Fruit fly (Drosophila melanogaster) whole organism, pupa: ENCODE measurements around the gene Zip71B.
A peak's percentile ranks its signal among the peaks of the same experiment; 100 is the strongest.

Experiments
- CG10348 ChIP-seq: fragments of 200-800 bp; sonication (Bioruptor generic); IDR thresholded peaks from 2 replicates; pipeline ENCODE4 v1.3.6; 2022; ENCODE audit warnings: missing biosample characterization, missing genetic modification characterization
- CG12605 ChIP-seq: fragments of 200-800 bp; sonication (Bioruptor generic); IDR thresholded peaks from 2 replicates; pipeline ENCODE4 v1.3.6; 2022; ENCODE audit warnings: missing biosample characterization, missing genetic modification characterization
- CG13204 ChIP-seq: fragments of 200-800 bp; sonication (Bioruptor generic); optimal IDR thresholded peaks from 2 replicates; lab custom pipeline; 2018; ENCODE audit warnings: missing biosample characterization, mild to moderate bottlenecking, missing genetic modification characterization, moderate library complexity
- CG14655 ChIP-seq: fragments of 200-800 bp; sonication (Bioruptor generic); optimal IDR thresholded peaks from 3 replicates; lab custom pipeline; 2017; ENCODE audit warnings: mild to moderate bottlenecking, missing biosample characterization, missing genetic modification reagents, missing genetic modification characterization
- CG15710 ChIP-seq: fragments of 200-800 bp; sonication (Bioruptor generic); optimal IDR thresholded peaks from 2 replicates; lab custom pipeline; 2018; ENCODE audit warnings: missing biosample characterization, mild to moderate bottlenecking, missing genetic modification characterization, moderate library complexity
- CG17806 ChIP-seq: fragments of 200-800 bp; sonication (Bioruptor generic); optimal IDR thresholded peaks from 2 replicates; lab custom pipeline; 2018; ENCODE audit warnings: missing biosample characterization, mild to moderate bottlenecking, missing genetic modification characterization, moderate library complexity
- CG32121 ChIP-seq: fragments of 200-800 bp; sonication (Bioruptor generic); IDR thresholded peaks from 2 replicates; pipeline ENCODE4 v1.3.6; 2022; ENCODE audit warnings: missing biosample characterization, missing genetic modification characterization
- CG34367 ChIP-seq: fragments of 200-800 bp; sonication (Bioruptor generic); optimal IDR thresholded peaks from 2 replicates; lab custom pipeline; 2018; ENCODE audit warnings: missing biosample characterization, mild to moderate bottlenecking, missing genetic modification characterization
- CG4496 ChIP-seq: fragments of 200-800 bp; sonication (Bioruptor generic); IDR thresholded peaks from 3 replicates; pipeline ENCODE4 v1.3.6; 2022; ENCODE audit warnings: missing biosample characterization, missing genetic modification characterization
- CG8159 ChIP-seq: fragments of 200-800 bp; sonication (Bioruptor generic); optimal IDR thresholded peaks from 3 replicates; lab custom pipeline; 2018; ENCODE audit warnings: missing biosample characterization, mild to moderate bottlenecking, missing genetic modification characterization, moderate library complexity
- CG8301 ChIP-seq: fragments of 200-800 bp; sonication (Bioruptor generic); optimal IDR thresholded peaks from 2 replicates; lab custom pipeline; 2018; ENCODE audit warnings: missing biosample characterization, mild to moderate bottlenecking, missing genetic modification characterization
- CG9948 ChIP-seq: fragments of 200-800 bp; sonication (Bioruptor generic); optimal IDR thresholded peaks from 2 replicates; lab custom pipeline; 2018; ENCODE audit warnings: missing biosample characterization, mild to moderate bottlenecking, missing genetic modification characterization, moderate library complexity
- D1 ChIP-seq: fragments of 200-800 bp; sonication (Bioruptor generic); optimal IDR thresholded peaks from 2 replicates; lab custom pipeline; 2018; ENCODE audit warnings: missing biosample characterization, mild to moderate bottlenecking, missing genetic modification characterization, moderate library complexity
- EcR ChIP-seq: fragments of 200-800 bp; sonication (Bioruptor generic); optimal IDR thresholded peaks from 3 replicates; lab custom pipeline; 2019; ENCODE audit warnings: missing biosample characterization, missing genetic modification characterization, mild to moderate bottlenecking, moderate library complexity, missing genetic modification reagents
- Ets98B ChIP-seq: fragments of 200-800 bp; sonication (Bioruptor generic); IDR thresholded peaks from 2 replicates; pipeline ENCODE4 v1.3.6; 2022; ENCODE audit warnings: missing biosample characterization, missing genetic modification characterization
- Pif1B ChIP-seq: fragments of 200-800 bp; sonication (Bioruptor generic); optimal IDR thresholded peaks from 3 replicates; lab custom pipeline; 2016; ENCODE audit warnings: missing biosample characterization, missing genetic modification characterization
- Snoo ChIP-seq: fragments of 200-800 bp; sonication (Bioruptor generic); optimal IDR thresholded peaks from 3 replicates; lab custom pipeline; 2017; ENCODE audit warnings: missing biosample characterization, mild to moderate bottlenecking, missing genetic modification characterization, inconsistent platforms
- fd96Ca ChIP-seq: fragments of 200-800 bp; sonication (Bioruptor generic); IDR thresholded peaks from 3 replicates; pipeline ENCODE4 v1.3.6; 2022; ENCODE audit warnings: missing biosample characterization, missing genetic modification characterization
- gl ChIP-seq: fragments of 200-800 bp; sonication (Bioruptor generic); optimal IDR thresholded peaks from 2 replicates; lab custom pipeline; 2018; ENCODE audit warnings: missing biosample characterization, mild to moderate bottlenecking, missing genetic modification characterization
- rn ChIP-seq: fragments of 200-800 bp; sonication (Bioruptor generic); IDR thresholded peaks from 2 replicates; pipeline ENCODE4 v1.3.6; 2022; ENCODE audit warnings: missing biosample characterization, missing genetic modification characterization

The Zip71B gene

dm6 chr3L:14971893-14972624 lies 20.0 kb upstream of the Zip71B start:
- TF ChIP-seq Ets98B (GFP tag; lab: Robert Waterston, UW) = no peak
- TF ChIP-seq CG8159 (tag; lab: Kevin White, UChicago) = peak; percentile 9
- no peak for TF ChIP-seq CG32121 (GFP tag; lab: Robert Waterston, UW)

dm6 chr3L:14972625-14973250 lies 19.4 kb upstream of the Zip71B start, which contains the start of gene Brd:
Brd (plus strand) TSS chr3L:14972667.
- no peak for TF ChIP-seq CG12605 (GFP tag; lab: Robert Waterston, UW)
- no peak for TF ChIP-seq CG9948 (tag; lab: Kevin White, UChicago)
- no peak for TF ChIP-seq CG4496 (GFP tag; lab: Robert Waterston, UW)
- no peak for TF ChIP-seq CG15710 (tag; lab: Kevin White, UChicago)
- TF ChIP-seq CG34367 (tag; lab: Kevin White, UChicago) = no peak
- TF ChIP-seq D1 = no peak
- no peak for TF ChIP-seq CG14655 (GFP tag; lab: Kevin White, UChicago)
- TF ChIP-seq EcR (GFP tag; lab: Kevin White, UChicago) = no peak
- TF ChIP-seq Ets98B (GFP tag; lab: Robert Waterston, UW) = no peak
- TF ChIP-seq CG8159 (tag; lab: Kevin White, UChicago) = no peak
- TF ChIP-seq rn (GFP tag; lab: Robert Waterston, UW) = no peak
- no peak for TF ChIP-seq Snoo (tag; lab: Kevin White, UChicago)
- TF ChIP-seq CG17806 = no peak
- TF ChIP-seq CG32121 (GFP tag; lab: Robert Waterston, UW) = no peak

dm6 chr3L:14973251-14973625 lies 18.9 kb upstream of the Zip71B start:
- TF ChIP-seq CG8301 (tag; lab: Kevin White, UChicago) = no peak
- TF ChIP-seq EcR (GFP tag; lab: Kevin White, UChicago) = peak; percentile 49

- TF ChIP-seq CG14655 (GFP tag; lab: Kevin White, UChicago) (no peak), rn (GFP tag; lab: Robert Waterston, UW) (no peak), Pif1B (GFP tag; lab: Kevin White, UChicago) (no peak), fd96Ca (GFP tag; lab: Robert Waterston, UW) (no peak), CG8159 (tag; lab: Kevin White, UChicago) (no peak), CG4496 (GFP tag; lab: Robert Waterston, UW) (no peak), CG17806 (no peak), CG32121 (GFP tag; lab: Robert Waterston, UW) (no peak), CG13204 (GFP tag; lab: Kevin White, UChicago) (no peak)
Observed at dm6 chr3L:14974513-14974912, 17.6 kb upstream of the Zip71B start, which contains the start of gene Ocho. Ocho (plus strand) TSS chr3L:14974848.

- no peak for TF ChIP-seq D1
- TF ChIP-seq CG14655 (GFP tag; lab: Kevin White, UChicago) = no peak
- no peak for TF ChIP-seq CG8301 (tag; lab: Kevin White, UChicago)
- TF ChIP-seq Pif1B (GFP tag; lab: Kevin White, UChicago) = no peak
- TF ChIP-seq CG34367 (tag; lab: Kevin White, UChicago) = no peak
- no peak for TF ChIP-seq Ets98B (GFP tag; lab: Robert Waterston, UW)
- no peak for TF ChIP-seq Snoo (tag; lab: Kevin White, UChicago)
- no peak for TF ChIP-seq gl (tag; lab: Kevin White, UChicago)
- TF ChIP-seq rn (GFP tag; lab: Robert Waterston, UW) = no peak
- no peak for TF ChIP-seq CG8159 (tag; lab: Kevin White, UChicago)
- TF ChIP-seq fd96Ca (GFP tag; lab: Robert Waterston, UW) = no peak
- TF ChIP-seq CG13204 (GFP tag; lab: Kevin White, UChicago) = no peak
- no peak for TF ChIP-seq CG15710 (tag; lab: Kevin White, UChicago)
- no peak for TF ChIP-seq CG4496 (GFP tag; lab: Robert Waterston, UW)
- TF ChIP-seq CG17806 = no peak
- TF ChIP-seq EcR (GFP tag; lab: Kevin White, UChicago) = no peak
- no peak for TF ChIP-seq CG12605 (GFP tag; lab: Robert Waterston, UW)
- TF ChIP-seq CG10348 = no peak
- TF ChIP-seq CG32121 (GFP tag; lab: Robert Waterston, UW) = no peak
- TF ChIP-seq CG9948 (tag; lab: Kevin White, UChicago) = no peak
Observed at dm6 chr3L:14974952-14975351, 17.1 kb upstream of the Zip71B start.

- TF ChIP-seq Ets98B (GFP tag; lab: Robert Waterston, UW) = no peak
- no peak for TF ChIP-seq Pif1B (GFP tag; lab: Kevin White, UChicago)
- no peak for TF ChIP-seq CG10348
- TF ChIP-seq CG8159 (tag; lab: Kevin White, UChicago) = no peak
- TF ChIP-seq CG4496 (GFP tag; lab: Robert Waterston, UW) = no peak
- TF ChIP-seq EcR (GFP tag; lab: Kevin White, UChicago) = no peak
- TF ChIP-seq Snoo (tag; lab: Kevin White, UChicago) = no peak
- no peak for TF ChIP-seq rn (GFP tag; lab: Robert Waterston, UW)
Observed at dm6 chr3L:14976026-14976425, 16.1 kb upstream of the Zip71B start.
